Fruit fly (Drosophila melanogaster): ENCODE results near the gene CG9109.

CG9109 gene

DNA sequence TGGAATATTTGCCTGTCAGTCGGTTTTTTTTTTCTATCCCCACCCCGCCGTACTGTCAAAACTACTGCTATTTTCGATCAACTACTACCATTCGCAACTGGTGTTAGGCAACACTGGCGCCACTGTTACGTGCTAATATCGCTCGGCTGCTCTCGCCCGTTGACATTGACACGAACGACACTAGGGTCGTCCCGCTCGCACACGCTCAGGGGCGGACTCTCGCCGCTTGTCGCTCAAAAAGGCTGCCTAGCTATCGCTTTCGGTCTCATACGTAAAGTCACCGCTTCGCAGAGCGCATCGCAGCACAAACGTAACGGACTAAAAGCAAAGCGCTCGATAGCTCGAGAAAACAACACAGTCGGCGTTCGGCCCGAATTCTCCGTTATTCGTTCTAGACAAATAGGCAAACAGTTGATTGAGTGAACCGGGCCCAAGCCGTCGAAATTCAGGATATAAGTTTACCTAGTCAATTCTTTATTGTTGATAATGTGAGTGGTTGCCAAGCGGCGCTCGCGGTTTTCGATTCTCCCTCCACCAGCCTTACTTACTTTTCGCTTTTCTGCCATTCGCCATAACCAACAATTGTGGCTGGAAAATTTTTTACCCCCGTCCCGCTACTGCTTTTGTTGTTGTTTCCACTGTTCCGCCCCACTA is 51.8 kb downstream of the CG9109 start (continued):
- TF ChIP-seq cad (GFP tag; optimal IDR thresholded peaks at IDR 0.05) = no peak
- peak; percentile 32 for TF ChIP-seq tin (GFP tag; optimal IDR thresholded peaks at IDR 0.05)
- TF ChIP-seq CG10654 (GFP tag; optimal IDR thresholded peaks at IDR 0.05) = no peak
- no peak for TF ChIP-seq bowl (GFP tag; IDR thresholded peaks at IDR 0.05)
- TF ChIP-seq CG8388 (GFP tag; optimal IDR thresholded peaks at IDR 0.05) = no peak
- TF ChIP-seq CG16815 (GFP tag; optimal IDR thresholded peaks at IDR 0.05) = no peak
- no peak for TF ChIP-seq CG11695 (GFP tag; IDR thresholded peaks at IDR 0.05)
- no peak for TF ChIP-seq gsb (GFP tag; IDR thresholded peaks at IDR 0.05)
- peak; percentile 44 for TF ChIP-seq ems (GFP tag; optimal IDR thresholded peaks at IDR 0.05)
- TF ChIP-seq h (optimal IDR thresholded peaks at IDR 0.05) = no peak
- no peak for TF ChIP-seq CG1529 (GFP tag; optimal IDR thresholded peaks at IDR 0.05)
- peak; percentile 12 for TF ChIP-seq Hsf (GFP tag; optimal IDR thresholded peaks at IDR 0.05)
- no peak for TF ChIP-seq slou (GFP tag; optimal IDR thresholded peaks at IDR 0.05)
- no peak for TF ChIP-seq CG9215 (GFP tag; IDR thresholded peaks at IDR 0.05)
- TF ChIP-seq tap (tag; optimal IDR thresholded peaks at IDR 0.05) = no peak
- TF ChIP-seq Atf-2 (GFP tag; optimal IDR thresholded peaks at IDR 0.05) = no peak
- no peak for TF ChIP-seq CG5245 (GFP tag; optimal IDR thresholded peaks at IDR 0.05)
- no peak for TF ChIP-seq CG10366 (GFP tag; IDR thresholded peaks at IDR 0.05)
- peak; percentile 43 for TF ChIP-seq CG3163 (GFP tag; optimal IDR thresholded peaks at IDR 0.05)
- TF ChIP-seq trh (GFP tag; optimal IDR thresholded peaks at IDR 0.05) = no peak
- TF ChIP-seq dmrt99B (tag; optimal IDR thresholded peaks at IDR 0.05) = peak; percentile 16
- TF ChIP-seq CG4854 (GFP tag; optimal IDR thresholded peaks at IDR 0.05) = no peak
- no peak for TF ChIP-seq B-H1 (GFP tag; IDR thresholded peaks at IDR 0.05)
- TF ChIP-seq nerfin-1 (tag; optimal IDR thresholded peaks at IDR 0.05) = peak; percentile 44
- TF ChIP-seq lab (GFP tag; optimal IDR thresholded peaks at IDR 0.05) = peak; percentile 39
- no peak for TF ChIP-seq CG14014 (GFP tag; IDR thresholded peaks at IDR 0.05)
- TF ChIP-seq Hr39 (optimal IDR thresholded peaks at IDR 0.05) = no peak
- no peak for TF ChIP-seq CG10147 (GFP tag; optimal IDR thresholded peaks at IDR 0.05)
- peak; percentile 19 for TF ChIP-seq unpg (GFP tag; optimal IDR thresholded peaks at IDR 0.05)
- no peak for TF ChIP-seq ham (GFP tag; IDR thresholded peaks at IDR 0.05)
- no peak for TF ChIP-seq dmrt11E (tag; optimal IDR thresholded peaks at IDR 0.05)
- no peak for TF ChIP-seq dm (GFP tag; optimal IDR thresholded peaks at IDR 0.05)
- TF ChIP-seq Chrac-16 (GFP tag; optimal IDR thresholded peaks at IDR 0.05) = no peak
- peak; percentile 38 for TF ChIP-seq CG9817 (tag; optimal IDR thresholded peaks at IDR 0.05)
- no peak for TF ChIP-seq toy (GFP tag; IDR thresholded peaks at IDR 0.05)
- no peak for TF ChIP-seq ci (GFP tag; IDR thresholded peaks at IDR 0.05)
- TF ChIP-seq PHDP (tag; optimal IDR thresholded peaks at IDR 0.05) = no peak
- TF ChIP-seq Lim3 (GFP tag; IDR thresholded peaks at IDR 0.05) = no peak
- TF ChIP-seq Ada2b (GFP tag; IDR thresholded peaks at IDR 0.05) = no peak
- no peak for TF ChIP-seq CG7963 (GFP tag; IDR thresholded peaks at IDR 0.05; ENCODE audit: partially characterized antibody)
- no peak for TF ChIP-seq psq (GFP tag; optimal IDR thresholded peaks at IDR 0.05)
- TF ChIP-seq Fer3 (tag; optimal IDR thresholded peaks at IDR 0.05) = peak; percentile 12
- TF ChIP-seq CG8478 (optimal IDR thresholded peaks at IDR 0.05) = peak; percentile 93
- TF ChIP-seq CG14050 (GFP tag; IDR thresholded peaks at IDR 0.05) = no peak
- TF ChIP-seq CG12391 (tag; optimal IDR thresholded peaks at IDR 0.05) = peak; percentile 27
- TF ChIP-seq so (GFP tag; IDR thresholded peaks at IDR 0.05) = no peak
- no peak for TF ChIP-seq CG10462 (GFP tag; optimal IDR thresholded peaks at IDR 0.05)
- TF ChIP-seq CG4360 (GFP tag; IDR thresholded peaks at IDR 0.05) = no peak
- TF ChIP-seq vfl (GFP tag; optimal IDR thresholded peaks at IDR 0.05) = no peak
- TF ChIP-seq row (GFP tag; IDR thresholded peaks at IDR 0.05) = no peak
- TF ChIP-seq CG6813 (GFP tag; optimal IDR thresholded peaks at IDR 0.05) = no peak
- TF ChIP-seq lola (GFP tag; optimal IDR thresholded peaks at IDR 0.05) = no peak
- TF ChIP-seq CG3726 (GFP tag; IDR thresholded peaks at IDR 0.05) = no peak
